Worm (Caenorhabditis elegans) whole organism, late embryonic: ENCODE results near the gene tsg-101.

Experiments
- elt-2 ChIP-seq: sonication (generic microtip); optimal IDR thresholded peaks from 2 replicates; lab custom pipeline; 2016; ENCODE audit warnings: missing genetic modification reagents, missing genetic modification characterization, missing compliant biosample characterization
- ets-4 ChIP-seq: sonication (generic microtip); optimal IDR thresholded peaks from 2 replicates; lab custom pipeline; 2016; ENCODE audit warnings: missing genetic modification characterization, missing compliant biosample characterization
- pax-1 ChIP-seq: fragments of 150-350 bp; optimal IDR thresholded peaks from 2 replicates; lab custom pipeline; 2014; ENCODE audit warnings: missing biosample characterization, missing genetic modification characterization
- pha-4 ChIP-seq: fragments of 150-350 bp; optimal IDR thresholded peaks from 2 replicates; lab custom pipeline; 2018; ENCODE audit warnings: missing biosample characterization, missing genetic modification reagents, missing genetic modification characterization
- pqm-1 ChIP-seq: sonication (generic microtip); optimal IDR thresholded peaks from 2 replicates; lab custom pipeline; 2016; ENCODE audit warnings: missing genetic modification characterization, missing compliant biosample characterization
- pros-1 ChIP-seq: fragments of 150-350 bp; optimal IDR thresholded peaks from 2 replicates; lab custom pipeline; 2014; ENCODE audit warnings: missing biosample characterization, missing genetic modification reagents, missing genetic modification characterization
- ref-2 ChIP-seq: sonication (generic microtip); optimal IDR thresholded peaks from 2 replicates; lab custom pipeline; 2016; ENCODE audit warnings: missing genetic modification characterization, missing compliant biosample characterization

- no peak for TF ChIP-seq ets-4
- TF ChIP-seq pha-4 (tag; lab: Kevin White, UChicago), result no peak
- TF ChIP-seq pax-1 (tag; lab: Kevin White, UChicago), result no peak
- TF ChIP-seq ref-2 (tag; lab: Kevin White, UChicago), result no peak
- TF ChIP-seq pros-1 (tag; lab: Kevin White, UChicago), result no peak
- TF ChIP-seq elt-2 (tag; lab: Kevin White, UChicago), result no peak
- no peak for TF ChIP-seq pqm-1 (tag; lab: Kevin White, UChicago)
Measured at ce11 chrIV:3509477-3510063, 4.8 kb downstream of the tsg-101 start, which contains the start of gene ced-10.
